ENCODE assay signal across 4 worm cellular contexts in the genomic region with DNA sequence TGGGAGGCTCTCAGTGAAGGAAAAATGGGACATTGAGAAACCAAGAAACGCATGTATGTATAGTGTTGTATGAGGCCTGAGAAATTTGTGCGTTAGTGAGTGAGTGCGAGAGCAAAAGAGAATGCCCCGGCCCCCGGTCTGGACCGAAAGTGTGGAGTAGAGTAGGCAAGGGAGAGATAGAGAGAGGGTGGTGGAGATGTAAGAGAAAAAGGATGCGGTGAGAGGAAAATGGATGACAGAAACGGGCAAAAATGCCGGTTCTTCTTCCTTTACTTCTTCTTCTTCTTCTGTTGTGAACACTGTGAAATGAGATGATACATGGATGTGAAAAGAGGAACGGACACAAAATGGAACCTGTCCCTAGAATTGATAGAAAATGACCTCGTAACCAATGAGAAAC.
A peak's percentile ranks its signal among the peaks of the same experiment; 100 is the strongest.
TF ChIP-seq lines count a peak whose summit lies in the region.

No protein-coding gene starts in this region.

TF ChIP-seq in whole organism, L2 larva, 48 proteins besides CTCF, POLR2A, EP300 and RAD21 (continues in another document):
- TF ChIP-seq skn-1 (tag; optimal IDR thresholded peaks at IDR 0.05; lab: Kevin White, UChicago) (no peak), ztf-11 (tag; optimal IDR thresholded peaks at IDR 0.05; lab: Kevin White, UChicago) (no peak), lin-39 (tag; optimal IDR thresholded peaks at IDR 0.05; lab: Kevin White, UChicago) (no peak), nhr-77 (tag; optimal IDR thresholded peaks at IDR 0.05; lab: Kevin White, UChicago) (no peak), nhr-6 (tag; optimal IDR thresholded peaks at IDR 0.05; lab: Kevin White, UChicago) (no peak), lin-11 (tag; optimal IDR thresholded peaks at IDR 0.05; lab: Kevin White, UChicago) (no peak), mbf-1 (tag; optimal IDR thresholded peaks at IDR 0.05; lab: Kevin White, UChicago) (no peak), gmeb-1 (tag; optimal IDR thresholded peaks at IDR 0.05; lab: Kevin White, UChicago) (no peak), egl-27 (tag; optimal IDR thresholded peaks at IDR 0.05; lab: Kevin White, UChicago) (no peak), peb-1 (tag; optimal IDR thresholded peaks at IDR 0.05; lab: Kevin White, UChicago) (no peak), blmp-1 (tag; optimal IDR thresholded peaks at IDR 0.05; lab: Kevin White, UChicago; ENCODE audit: insufficient read depth) (no peak), nhr-12 (tag; optimal IDR thresholded peaks at IDR 0.05; lab: Kevin White, UChicago) (no peak), ztf-4 (tag; optimal IDR thresholded peaks at IDR 0.05; lab: Kevin White, UChicago) (no peak), crh-2 (tag; optimal IDR thresholded peaks at IDR 0.05; lab: Kevin White, UChicago) (peak; percentile 16), nhr-237 (tag; optimal IDR thresholded peaks at IDR 0.05; lab: Kevin White, UChicago) (no peak), sma-9 (GFP tag; optimal IDR thresholded peaks at IDR 0.05; lab: Kevin White, UChicago) (no peak), sma-9 (tag; optimal IDR thresholded peaks at IDR 0.05; lab: Kevin White, UChicago) (no peak), nhr-21 (tag; optimal IDR thresholded peaks at IDR 0.05; lab: Kevin White, UChicago) (no peak), alr-1 (tag; optimal IDR thresholded peaks at IDR 0.05; lab: Kevin White, UChicago) (no peak), ceh-16 (tag; optimal IDR thresholded peaks at IDR 0.05; lab: Kevin White, UChicago) (no peak), elt-3 (tag; optimal IDR thresholded peaks at IDR 0.05; lab: Kevin White, UChicago) (no peak), Y55F3AM.14 (GFP tag; optimal IDR thresholded peaks at IDR 0.05; lab: Kevin White, UChicago) (no peak), lin-13 (GFP tag; optimal IDR thresholded peaks at IDR 0.05; lab: Kevin White, UChicago) (no peak)

TF ChIP-seq in whole organism, L4 larva, 104 proteins besides CTCF, POLR2A, EP300 and RAD21:
- TF ChIP-seq egl-43 (GFP tag; IDR thresholded peaks at IDR 0.05; lab: Robert Waterston, UW) (0 out of 2 replicates have a peak, but pooled peaks have one; percentile 58), unc-62 (GFP tag; optimal IDR thresholded peaks at IDR 0.05 in 1 of 2; lab: Kevin White, UChicago) (peak in 1 of 2 experiments; percentile 89), unc-62 (tag; optimal IDR thresholded peaks at IDR 0.05; lab: Kevin White, UChicago) (no peak), hmg-1.1 (GFP tag; IDR thresholded peaks at IDR 0.05; lab: Robert Waterston, UW) (peak; percentile 44; the same call in 1 of the 2 replicates), pha-4 (GFP tag; IDR thresholded peaks at IDR 0.05; lab: Robert Waterston, UW) (no peak), pha-4 (tag; optimal IDR thresholded peaks at IDR 0.05; lab: Kevin White, UChicago) (no peak), F37D6.2 (tag; optimal IDR thresholded peaks at IDR 0.05; lab: Kevin White, UChicago) (peak; percentile 10), php-3 (GFP tag; IDR thresholded peaks at IDR 0.05; lab: Robert Waterston, UW) (no peak), mxl-3 (GFP tag; optimal IDR thresholded peaks at IDR 0.05; lab: Kevin White, UChicago) (peak; percentile 57), nhr-11 (tag; optimal IDR thresholded peaks at IDR 0.05; lab: Kevin White, UChicago) (peak; percentile 21), lin-1 (GFP tag; IDR thresholded peaks at IDR 0.05; lab: Robert Waterston, UW) (no peak), daf-16 (GFP tag; optimal IDR thresholded peaks at IDR 0.05; lab: Kevin White, UChicago) (no peak), daf-16 (tag; optimal IDR thresholded peaks at IDR 0.05; lab: Kevin White, UChicago) (peak; percentile 28), rbr-2 (tag; optimal IDR thresholded peaks at IDR 0.05; lab: Kevin White, UChicago) (peak; percentile 51), hlh-11 (tag; optimal IDR thresholded peaks at IDR 0.05; lab: Kevin White, UChicago) (peak; percentile 3), mep-1 (tag; optimal IDR thresholded peaks at IDR 0.05; lab: Kevin White, UChicago) (peak; percentile 6)

TF ChIP-seq in whole organism, late embryonic, 69 proteins besides CTCF, POLR2A, EP300 and RAD21:
- TF ChIP-seq F13H6.1 (tag; optimal IDR thresholded peaks at IDR 0.05; lab: Kevin White, UChicago) (no peak), unc-42 (tag; optimal IDR thresholded peaks at IDR 0.05; lab: Kevin White, UChicago) (peak; percentile 32), sox-4 (tag; optimal IDR thresholded peaks at IDR 0.05; lab: Kevin White, UChicago) (no peak), ztf-16 (tag; optimal IDR thresholded peaks at IDR 0.05; lab: Kevin White, UChicago) (no peak), C38D4.7 (GFP tag; optimal IDR thresholded peaks at IDR 0.05; lab: Kevin White, UChicago) (no peak), ets-4 (tag; optimal IDR thresholded peaks at IDR 0.05; lab: Kevin White, UChicago) (no peak), K02D7.2 (tag; optimal IDR thresholded peaks at IDR 0.05; lab: Kevin White, UChicago) (no peak), ceh-48 (tag; optimal IDR thresholded peaks at IDR 0.05; lab: Kevin White, UChicago) (no peak), nhr-232 (tag; optimal IDR thresholded peaks at IDR 0.05; lab: Kevin White, UChicago) (no peak), hlh-6 (tag; optimal IDR thresholded peaks at IDR 0.05; lab: Kevin White, UChicago) (peak; percentile 3), ceh-31 (tag; optimal IDR thresholded peaks at IDR 0.05; lab: Kevin White, UChicago) (peak; percentile 32), nfya-1 (tag; optimal IDR thresholded peaks at IDR 0.05; lab: Kevin White, UChicago) (peak; percentile 13), ref-2 (tag; optimal IDR thresholded peaks at IDR 0.05; lab: Kevin White, UChicago) (no peak), ceh-18 (tag; optimal IDR thresholded peaks at IDR 0.05; lab: Kevin White, UChicago) (peak; percentile 45), C08G9.2 (tag; optimal IDR thresholded peaks at IDR 0.05; lab: Kevin White, UChicago) (peak; percentile 30), ama-1 (optimal IDR thresholded peaks at IDR 0.05; lab: Kevin White, UChicago) (no peak), ceh-45 (GFP tag; IDR thresholded peaks at IDR 0.05; lab: Robert Waterston, UW) (0 out of 2 replicates have a peak, but pooled peaks have one; percentile 29), ahr-1 (tag; optimal IDR thresholded peaks at IDR 0.05; lab: Kevin White, UChicago) (no peak), che-1 (tag; optimal IDR thresholded peaks at IDR 0.05; lab: Kevin White, UChicago) (no peak), fkh-6 (tag; optimal IDR thresholded peaks at IDR 0.05; lab: Kevin White, UChicago) (no peak), lin-11 (tag; optimal IDR thresholded peaks at IDR 0.05; lab: Kevin White, UChicago) (no peak)
TF ChIP-seq in whole organism, late embryonic: peak in this region for 7.

TF ChIP-seq in whole organism, mixed stage, embryonic, 35 proteins besides CTCF, POLR2A, EP300 and RAD21:
- no peak for TF ChIP-seq blmp-1 (tag; optimal IDR thresholded peaks at IDR 0.05; lab: Kevin White, UChicago)
- peak; percentile 44 for TF ChIP-seq sptf-1 (tag; optimal IDR thresholded peaks at IDR 0.05; lab: Kevin White, UChicago)
- TF ChIP-seq M03D4.4 (tag; optimal IDR thresholded peaks at IDR 0.05; lab: Kevin White, UChicago): no peak
- TF ChIP-seq unc-120 (tag; optimal IDR thresholded peaks at IDR 0.05; lab: Kevin White, UChicago; ENCODE audit: poor library complexity, severe bottlenecking): peak; percentile 12
